Worm (Caenorhabditis elegans) whole organism, L3 larva: ENCODE results near the gene gkow-1.

Experiments used
- R02D3.7 ChIP-seq: fragments of 150-350 bp; optimal IDR thresholded peaks from 2 replicates; lab custom pipeline; 2014; ENCODE audit warnings: missing biosample characterization, missing genetic modification characterization
- ZK546.5 ChIP-seq: sonication (generic microtip); optimal IDR thresholded peaks from 2 replicates; lab custom pipeline; 2017; ENCODE audit warnings: missing biosample characterization, missing genetic modification characterization
- aly-2 ChIP-seq: fragments of 150-350 bp; optimal IDR thresholded peaks from 2 replicates; lab custom pipeline; 2014; ENCODE audit warnings: missing biosample characterization, missing genetic modification characterization
- ama-1 ChIP-seq: fragments of 150-350 bp; optimal IDR thresholded peaks from 2 replicates; lab custom pipeline; 2018
- ceh-16 ChIP-seq: sonication (generic microtip); optimal IDR thresholded peaks from 2 replicates; lab custom pipeline; 2017; ENCODE audit warnings: missing biosample characterization, missing genetic modification characterization
- ceh-28 ChIP-seq: fragments of 150-350 bp; optimal IDR thresholded peaks from 2 replicates; lab custom pipeline; 2014; ENCODE audit warnings: missing biosample characterization, missing genetic modification reagents, missing genetic modification characterization
- ceh-82 ChIP-seq: fragments of 150-350 bp; optimal IDR thresholded peaks from 2 replicates; lab custom pipeline; 2014; ENCODE audit warnings: missing biosample characterization, missing genetic modification characterization
- ceh-9 ChIP-seq: sonication (generic microtip); optimal IDR thresholded peaks from 2 replicates; lab custom pipeline; 2018; ENCODE audit warnings: missing biosample characterization, missing genetic modification characterization
- daf-12 ChIP-seq: fragments of 150-350 bp; optimal IDR thresholded peaks from 2 replicates; lab custom pipeline; 2014; ENCODE audit warnings: missing biosample characterization, missing genetic modification reagents, missing genetic modification characterization
- egl-27 ChIP-seq: sonication (generic microtip); optimal IDR thresholded peaks from 4 replicates; lab custom pipeline; 2017; ENCODE audit warnings: missing biosample characterization, missing genetic modification reagents, missing genetic modification characterization
- egl-5 ChIP-seq: fragments of 150-350 bp; optimal IDR thresholded peaks from 2 replicates; lab custom pipeline; 2017; ENCODE audit warnings: missing biosample characterization, missing genetic modification reagents, missing genetic modification characterization, inconsistent platforms
- elt-1 ChIP-seq: fragments of 150-350 bp; optimal IDR thresholded peaks from 2 replicates; lab custom pipeline; 2014; ENCODE audit warnings: missing biosample characterization, missing genetic modification characterization
- elt-2 ChIP-seq: sonication (generic microtip); optimal IDR thresholded peaks from 2 replicates; lab custom pipeline; 2016; ENCODE audit warnings: missing genetic modification reagents, mild to moderate bottlenecking, missing genetic modification characterization, missing compliant biosample characterization
- elt-3 ChIP-seq, 3 experiments: fragments of 150-350 bp in 1 of 3; sonication (generic microtip) in 2 of 3; optimal IDR thresholded peaks; 2 replicates in 2 of 3; 4 replicates in 1 of 3; lab custom pipeline; 2014 to 2017; ENCODE audit warnings: missing biosample characterization in 3 of 3, missing genetic modification characterization in 3 of 3
- eor-1 ChIP-seq, 2 experiments: fragments of 150-350 bp; optimal IDR thresholded peaks; 2 replicates each; lab custom pipeline; 2014 to 2018; ENCODE audit warnings: missing biosample characterization in 2 of 2, missing genetic modification characterization in 2 of 2
- fkh-10 ChIP-seq: sonication (generic microtip); optimal IDR thresholded peaks from 2 replicates; lab custom pipeline; 2017; ENCODE audit warnings: missing biosample characterization, missing genetic modification reagents, missing genetic modification characterization
- fkh-2 ChIP-seq: fragments of 150-350 bp; optimal IDR thresholded peaks from 2 replicates; lab custom pipeline; 2014; ENCODE audit warnings: missing biosample characterization, missing genetic modification reagents, missing genetic modification characterization
- fos-1 ChIP-seq: fragments of 150-350 bp; optimal IDR thresholded peaks from 2 replicates; lab custom pipeline; 2014; ENCODE audit warnings: missing biosample characterization, missing genetic modification characterization
- hmg-11 ChIP-seq: sonication (generic microtip); optimal IDR thresholded peaks from 2 replicates; lab custom pipeline; 2016; ENCODE audit warnings: missing genetic modification characterization, missing compliant biosample characterization
- jun-1 ChIP-seq: fragments of 150-350 bp; optimal IDR thresholded peaks from 2 replicates; lab custom pipeline; 2014; ENCODE audit warnings: missing biosample characterization, missing genetic modification reagents, missing genetic modification characterization
- lin-15B ChIP-seq: fragments of 150-350 bp; optimal IDR thresholded peaks from 2 replicates; lab custom pipeline; 2014; ENCODE audit warnings: missing biosample characterization, missing genetic modification characterization
- lin-39 ChIP-seq: fragments of 150-350 bp; optimal IDR thresholded peaks from 2 replicates; lab custom pipeline; 2018; ENCODE audit warnings: missing biosample characterization, missing genetic modification reagents, missing genetic modification characterization
- lsy-12 ChIP-seq: sonication (generic microtip); optimal IDR thresholded peaks from 2 replicates; lab custom pipeline; 2016; ENCODE audit warnings: mild to moderate bottlenecking, missing genetic modification characterization, missing compliant biosample characterization
- mdl-1 ChIP-seq: fragments of 150-350 bp; optimal IDR thresholded peaks from 2 replicates; lab custom pipeline; 2014; ENCODE audit warnings: missing biosample characterization, missing genetic modification characterization
- mml-1 ChIP-seq: fragments of 150-350 bp; sonication (generic microtip); optimal IDR thresholded peaks from 3 replicates; lab custom pipeline; 2014; ENCODE audit warnings: missing biosample characterization, missing genetic modification characterization
- nfya-1 ChIP-seq: sonication (generic microtip); optimal IDR thresholded peaks from 2 replicates; lab custom pipeline; 2017; ENCODE audit warnings: missing genetic modification characterization, mild to moderate bottlenecking, missing compliant biosample characterization, antibody characterized with exemption, moderate library complexity; ENCODE audit not compliant: insufficient read depth
- nhr-11 ChIP-seq: fragments of 150-350 bp; optimal IDR thresholded peaks from 2 replicates; lab custom pipeline; 2014; ENCODE audit warnings: missing biosample characterization, missing genetic modification characterization
- nhr-12 ChIP-seq: fragments of 150-350 bp; optimal IDR thresholded peaks from 2 replicates; lab custom pipeline; 2014; ENCODE audit warnings: missing biosample characterization, missing genetic modification characterization
- nhr-23 ChIP-seq: fragments of 150-350 bp; optimal IDR thresholded peaks from 2 replicates; lab custom pipeline; 2014; ENCODE audit warnings: missing biosample characterization, missing genetic modification reagents, missing genetic modification characterization
- nhr-237 ChIP-seq: fragments of 150-350 bp; optimal IDR thresholded peaks from 2 replicates; lab custom pipeline; 2014; ENCODE audit warnings: missing biosample characterization, missing genetic modification characterization
- nhr-25 ChIP-seq: sonication (generic microtip); optimal IDR thresholded peaks from 2 replicates; lab custom pipeline; 2017; ENCODE audit warnings: missing biosample characterization, missing genetic modification characterization
- nhr-28 ChIP-seq: fragments of 150-350 bp; optimal IDR thresholded peaks from 2 replicates; lab custom pipeline; 2014; ENCODE audit warnings: missing biosample characterization, missing genetic modification characterization
- nhr-43 ChIP-seq: sonication (generic microtip); optimal IDR thresholded peaks from 2 replicates; lab custom pipeline; 2016; ENCODE audit warnings: mild to moderate bottlenecking, missing genetic modification characterization, missing compliant biosample characterization; ENCODE audit not compliant: poor library complexity, severe bottlenecking
- nhr-67 ChIP-seq: fragments of 150-350 bp; optimal IDR thresholded peaks from 2 replicates; lab custom pipeline; 2014; ENCODE audit warnings: missing biosample characterization, missing genetic modification characterization
- nhr-76 ChIP-seq: fragments of 150-350 bp; sonication (generic microtip); optimal IDR thresholded peaks from 5 replicates; lab custom pipeline; 2014; ENCODE audit warnings: missing biosample characterization, missing genetic modification characterization
- nhr-77 ChIP-seq: fragments of 150-350 bp; optimal IDR thresholded peaks from 2 replicates; lab custom pipeline; 2014; ENCODE audit warnings: missing biosample characterization, missing genetic modification characterization
- pha-4 ChIP-seq: fragments of 150-350 bp; optimal IDR thresholded peaks from 2 replicates; lab custom pipeline; 2014; ENCODE audit warnings: missing biosample characterization, missing genetic modification reagents, missing genetic modification characterization
- pqm-1 ChIP-seq: fragments of 150-350 bp; optimal IDR thresholded peaks from 2 replicates; lab custom pipeline; 2017; ENCODE audit warnings: missing biosample characterization, missing genetic modification characterization, inconsistent platforms
- sea-2 ChIP-seq: fragments of 150-350 bp; sonication (generic microtip); optimal IDR thresholded peaks from 4 replicates; lab custom pipeline; 2014; ENCODE audit warnings: missing biosample characterization, missing genetic modification reagents, missing genetic modification characterization
- skn-1 ChIP-seq: fragments of 150-350 bp; optimal IDR thresholded peaks from 2 replicates; lab custom pipeline; 2014; ENCODE audit warnings: missing biosample characterization, missing genetic modification characterization
- snpc-4 ChIP-seq: fragments of 150-350 bp; optimal IDR thresholded peaks from 2 replicates; lab custom pipeline; 2014; ENCODE audit warnings: missing biosample characterization, missing genetic modification characterization
- tbx-2 ChIP-seq: sonication (generic microtip); optimal IDR thresholded peaks from 2 replicates; lab custom pipeline; 2016; ENCODE audit warnings: mild to moderate bottlenecking, missing genetic modification characterization, missing compliant biosample characterization
- unc-39 ChIP-seq: sonication (generic microtip); optimal IDR thresholded peaks from 4 replicates; lab custom pipeline; 2017; ENCODE audit warnings: missing biosample characterization, missing genetic modification characterization
- unc-62 ChIP-seq: fragments of 150-350 bp; sonication (generic microtip); optimal IDR thresholded peaks from 4 replicates; lab custom pipeline; 2014; ENCODE audit warnings: missing biosample characterization, missing genetic modification reagents, missing genetic modification characterization
- zag-1 ChIP-seq: fragments of 150-350 bp; optimal IDR thresholded peaks from 2 replicates; lab custom pipeline; 2014; ENCODE audit warnings: missing biosample characterization, missing genetic modification characterization
- ztf-11 ChIP-seq: fragments of 150-350 bp; optimal IDR thresholded peaks from 2 replicates; lab custom pipeline; 2014; ENCODE audit warnings: missing biosample characterization, missing genetic modification characterization
- ztf-4 ChIP-seq: fragments of 150-350 bp; optimal IDR thresholded peaks from 2 replicates; lab custom pipeline; 2014; ENCODE audit warnings: missing biosample characterization, missing genetic modification characterization

The gkow-1 gene

DNA sequence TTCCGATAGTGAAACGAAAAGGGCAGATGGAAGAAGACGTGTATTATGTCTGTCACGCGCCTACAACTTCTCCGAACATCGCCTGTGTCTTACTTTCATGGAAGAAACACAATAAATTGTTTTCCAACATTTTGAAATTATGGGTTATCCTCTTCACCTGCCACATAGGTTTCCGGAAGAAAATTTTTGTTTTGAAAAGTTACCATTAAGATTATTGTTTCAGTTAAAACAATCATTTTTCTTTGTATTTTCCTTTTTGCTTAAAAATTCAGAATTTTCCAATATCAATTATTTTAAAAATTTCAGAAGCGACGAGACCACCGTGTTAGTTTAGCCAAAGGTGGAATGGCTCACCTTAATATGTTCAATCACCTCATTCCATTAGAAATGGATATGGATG lies 16.7 kb downstream of the gkow-1 start, which contains the start of gene mask-1:
mask-1 (plus strand) TSS at position 301 of the 400 bp plus-strand sequence.
- TF ChIP-seq fkh-10 (GFP tag; lab: Kevin White, UChicago), result no peak
- TF ChIP-seq elt-3 (tag; optimal IDR thresholded peaks at IDR 0.05; lab: Kevin White, UChicago), result no peak
- no peak for TF ChIP-seq hmg-11
- no peak for TF ChIP-seq nhr-25
- no peak for TF ChIP-seq ZK546.5 (tag; lab: Kevin White, UChicago)
- no peak for TF ChIP-seq nhr-77 (tag; lab: Kevin White, UChicago)
- TF ChIP-seq aly-2, result no peak
- TF ChIP-seq jun-1 (tag; lab: Kevin White, UChicago), result no peak
- TF ChIP-seq nhr-28 (tag; lab: Kevin White, UChicago), result no peak
- no peak for TF ChIP-seq lin-39 (tag; lab: Kevin White, UChicago)
- no peak for TF ChIP-seq ztf-11 (tag; lab: Kevin White, UChicago)
- no peak for TF ChIP-seq zag-1 (tag; lab: Kevin White, UChicago)
- no peak for TF ChIP-seq sea-2 (GFP tag; lab: Kevin White, UChicago)
- TF ChIP-seq nfya-1 (tag; lab: Kevin White, UChicago), result no peak
- no peak for TF ChIP-seq ztf-4 (tag; lab: Kevin White, UChicago)
- TF ChIP-seq, all 47 proteins: peak for 0

DNA sequence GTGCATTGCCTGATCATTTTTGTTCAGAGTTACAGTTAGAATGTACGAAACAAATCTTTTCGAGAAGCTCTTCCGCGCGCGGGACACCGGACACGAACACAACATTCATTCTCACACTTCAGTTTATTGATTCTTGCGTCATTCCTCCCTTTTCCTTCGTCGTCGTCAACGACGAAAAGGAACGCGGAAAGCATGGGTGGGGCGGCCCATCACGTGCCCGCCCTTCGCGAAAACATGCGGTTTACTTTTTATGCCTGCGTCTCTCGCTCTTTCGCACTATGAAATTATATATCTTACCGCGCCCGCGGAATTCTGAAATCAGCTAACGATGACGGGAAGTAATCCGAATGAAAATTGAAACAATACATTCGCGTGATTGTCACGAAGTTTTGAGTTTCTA lies 22.7 kb downstream of the gkow-1 start:
- TF ChIP-seq lin-15B (tag; lab: Kevin White, UChicago) (peak; percentile 7), nhr-12 (no peak), sea-2 (GFP tag; lab: Kevin White, UChicago) (no peak), lsy-12 (tag; lab: Kevin White, UChicago) (peak; percentile 45), mml-1 (tag; lab: Kevin White, UChicago) (peak; percentile 49), nhr-28 (tag; lab: Kevin White, UChicago) (no peak), daf-12 (tag; lab: Kevin White, UChicago) (no peak), fkh-10 (GFP tag; lab: Kevin White, UChicago) (no peak), aly-2 (no peak), R02D3.7 (tag; lab: Kevin White, UChicago) (no peak), nhr-237 (tag; lab: Kevin White, UChicago) (no peak), pha-4 (tag; lab: Kevin White, UChicago) (peak; percentile 52), jun-1 (tag; lab: Kevin White, UChicago) (no peak), ceh-9 (tag; lab: Kevin White, UChicago) (no peak), egl-27 (tag; lab: Kevin White, UChicago) (no peak), nhr-77 (tag; lab: Kevin White, UChicago) (no peak), nhr-25 (peak; percentile 13), ceh-82 (tag; lab: Kevin White, UChicago) (no peak), nfya-1 (tag; lab: Kevin White, UChicago) (peak; percentile 54), mdl-1 (tag; lab: Kevin White, UChicago) (peak; percentile 35), unc-39 (tag; lab: Kevin White, UChicago) (no peak), nhr-76 (tag; lab: Kevin White, UChicago) (no peak), tbx-2 (tag; lab: Kevin White, UChicago) (no peak), eor-1 (tag; optimal IDR thresholded peaks at IDR 0.05; lab: Kevin White, UChicago) (no peak), lin-39 (tag; lab: Kevin White, UChicago) (peak; percentile 58), elt-3 (tag; optimal IDR thresholded peaks at IDR 0.05; lab: Kevin White, UChicago) (no peak), ztf-11 (tag; lab: Kevin White, UChicago) (no peak), ceh-28 (tag; lab: Kevin White, UChicago) (no peak), ceh-16 (tag; lab: Kevin White, UChicago) (no peak), nhr-23 (peak; percentile 60), nhr-67 (tag; lab: Kevin White, UChicago) (no peak), skn-1 (tag; lab: Kevin White, UChicago) (no peak), ama-1 (lab: Kevin White, UChicago) (peak; percentile 90), egl-5 (tag; lab: Kevin White, UChicago) (peak; percentile 82), ZK546.5 (tag; lab: Kevin White, UChicago) (no peak), fos-1 (tag; lab: Kevin White, UChicago) (no peak), fkh-2 (tag; lab: Kevin White, UChicago) (no peak), unc-62 (no peak), nhr-11 (tag; lab: Kevin White, UChicago) (no peak), elt-1 (tag; lab: Kevin White, UChicago) (no peak), elt-2 (tag; lab: Kevin White, UChicago) (peak; percentile 33), nhr-43 (peak; percentile 81), hmg-11 (peak; percentile 47), zag-1 (tag; lab: Kevin White, UChicago) (no peak), ztf-4 (tag; lab: Kevin White, UChicago) (peak; percentile 39), pqm-1 (tag; lab: Kevin White, UChicago) (no peak), snpc-4 (tag; lab: Kevin White, UChicago) (peak; percentile 54)
